Fruit fly (Drosophila melanogaster) whole organism, embryonic: ENCODE data around the gene CG33483.

Source experiments
- Antp ChIP-seq: fragments of 200-800 bp; sonication (Bioruptor generic); optimal IDR thresholded peaks from 3 replicates; lab custom pipeline; 2016; ENCODE audit warnings: missing biosample characterization, missing genetic modification characterization
- Atf-2 ChIP-seq: fragments of 200-800 bp; sonication (Bioruptor generic); optimal IDR thresholded peaks from 2 replicates; lab custom pipeline; 2016; ENCODE audit warnings: missing biosample characterization, missing genetic modification characterization
- Awh ChIP-seq: fragments of 200-800 bp; sonication (Bioruptor generic); IDR thresholded peaks from 2 replicates; pipeline ENCODE4, ENCODE4 v1.3.6; 2022; ENCODE audit warnings: missing biosample characterization, missing genetic modification characterization
- CG11695 ChIP-seq: fragments of 200-800 bp; sonication (Bioruptor generic); IDR thresholded peaks from 3 replicates; pipeline ENCODE4 v1.3.6; 2022; ENCODE audit warnings: missing biosample characterization, missing genetic modification characterization
- CG13894 ChIP-seq: fragments of 200-800 bp; sonication (Bioruptor generic); optimal IDR thresholded peaks from 3 replicates; lab custom pipeline; 2018; ENCODE audit warnings: missing biosample characterization, mild to moderate bottlenecking, missing genetic modification characterization, moderate library complexity
- CG14667 ChIP-seq: fragments of 200-800 bp; sonication (Bioruptor generic); IDR thresholded peaks from 2 replicates; pipeline ENCODE4 v1.3.6; 2022; ENCODE audit warnings: missing biosample characterization, missing genetic modification characterization
- CG15696 ChIP-seq: fragments of 200-800 bp; sonication (Bioruptor generic); optimal IDR thresholded peaks from 2 replicates; lab custom pipeline; 2019; ENCODE audit warnings: missing biosample characterization, mild to moderate bottlenecking, missing genetic modification characterization, moderate library complexity
- CG16815 ChIP-seq: fragments of 200-800 bp; sonication (Bioruptor generic); optimal IDR thresholded peaks from 3 replicates; lab custom pipeline; 2017; ENCODE audit warnings: missing biosample characterization, mild to moderate bottlenecking, missing genetic modification characterization
- CG2712 ChIP-seq: fragments of 200-800 bp; optimal IDR thresholded peaks from 3 replicates; lab custom pipeline; 2019; ENCODE audit warnings: missing biosample characterization, mild to moderate bottlenecking, missing genetic modification characterization, moderate library complexity
- CG3065 ChIP-seq: fragments of 200-800 bp; sonication (Bioruptor generic); optimal IDR thresholded peaks from 2 replicates; lab custom pipeline; 2016; ENCODE audit warnings: missing biosample characterization, missing genetic modification characterization
- CG31365 ChIP-seq: fragments of 200-800 bp; sonication (Bioruptor generic); optimal IDR thresholded peaks from 2 replicates; lab custom pipeline; 2018; ENCODE audit warnings: missing biosample characterization, mild to moderate bottlenecking, missing genetic modification characterization
- CG3407 ChIP-seq: fragments of 200-800 bp; sonication (Bioruptor generic); optimal IDR thresholded peaks from 2 replicates; lab custom pipeline; 2018; ENCODE audit warnings: missing biosample characterization, mild to moderate bottlenecking, missing genetic modification characterization
- CG4360 ChIP-seq: fragments of 200-800 bp; sonication (Bioruptor generic); IDR thresholded peaks from 2 replicates; pipeline ENCODE4 v1.3.6; 2022; ENCODE audit warnings: missing biosample characterization, missing genetic modification characterization
- CG4424 ChIP-seq: fragments of 200-800 bp; sonication (Bioruptor generic); optimal IDR thresholded peaks from 3 replicates; lab custom pipeline; 2016; ENCODE audit warnings: missing biosample characterization, missing genetic modification characterization
- CG6175 ChIP-seq: fragments of 200-800 bp; sonication (Bioruptor generic); IDR thresholded peaks from 3 replicates; pipeline ENCODE4 v1.3.6; 2022; ENCODE audit warnings: missing biosample characterization, missing genetic modification characterization
- CG6272 ChIP-seq: fragments of 200-800 bp; sonication (Bioruptor generic); IDR thresholded peaks from 2 replicates; pipeline ENCODE4 v1.3.6; 2022; ENCODE audit warnings: missing biosample characterization, missing genetic modification characterization
- CG6654 ChIP-seq: fragments of 200-800 bp; sonication (Bioruptor generic); optimal IDR thresholded peaks from 2 replicates; lab custom pipeline; 2017; ENCODE audit warnings: missing biosample characterization, mild to moderate bottlenecking, missing genetic modification characterization
- CG7357 ChIP-seq: fragments of 200-800 bp; sonication (Bioruptor generic); IDR thresholded peaks from 3 replicates; pipeline ENCODE4 v1.3.6; 2022; ENCODE audit warnings: missing biosample characterization, missing genetic modification characterization
- CG7963 ChIP-seq: fragments of 200-800 bp; sonication (Bioruptor generic); IDR thresholded peaks from 3 replicates; pipeline ENCODE4 v1.3.6; 2022; ENCODE audit warnings: missing biosample characterization, missing genetic modification characterization; ENCODE audit not compliant: partially characterized antibody
- D ChIP-seq, 2 experiments: fragments of 200-800 bp in 1 of 2; fragments of >200 bp in 1 of 2; sonication (Bioruptor generic) in 1 of 2; optimal IDR thresholded peaks; 2 replicates in 1 of 2; 3 replicates in 1 of 2; lab custom pipeline; 2017; ENCODE audit warnings: mild to moderate bottlenecking in 1 of 2, missing biosample characterization in 1 of 2, missing genetic modification characterization in 1 of 2, missing genetic modification reagents in 1 of 2
- E2f2 ChIP-seq: fragments of 200-800 bp; sonication (Bioruptor generic); IDR thresholded peaks from 2 replicates; pipeline ENCODE4 v1.3.6; 2022; ENCODE audit warnings: missing biosample characterization, missing genetic modification characterization
- Gug ChIP-seq: fragments of 200-800 bp; sonication (Bioruptor generic); IDR thresholded peaks from 4 replicates; pipeline ENCODE4 v1.3.6; 2022; ENCODE audit warnings: missing biosample characterization, missing genetic modification characterization
- MTF-1 ChIP-seq: fragments of 200-800 bp; sonication (Bioruptor generic); optimal IDR thresholded peaks from 2 replicates; lab custom pipeline; 2018; ENCODE audit warnings: missing biosample characterization, mild to moderate bottlenecking, missing genetic modification characterization, borderline replicate concordance
- Rfx ChIP-seq: fragments of 200-800 bp; sonication (Bioruptor generic); IDR thresholded peaks from 2 replicates; pipeline ENCODE4 v1.3.6; 2022; ENCODE audit warnings: missing biosample characterization, missing genetic modification characterization
- Side ChIP-seq: fragments of 200-800 bp; sonication (Bioruptor generic); optimal IDR thresholded peaks from 2 replicates; lab custom pipeline; 2016; ENCODE audit warnings: missing biosample characterization, missing genetic modification characterization
- Trl ChIP-seq, 3 experiments: fragments of >200 bp in 2 of 3; fragments of 200-800 bp in 1 of 3; sonication (Bioruptor generic) in 1 of 3; optimal IDR thresholded peaks; 2 replicates in 1 of 3; 3 replicates in 2 of 3; lab custom pipeline; 2016 to 2017; ENCODE audit warnings: missing biosample characterization in 1 of 3, missing genetic modification characterization in 1 of 3
- Xbp1 ChIP-seq: fragments of 200-800 bp; sonication (Bioruptor generic); optimal IDR thresholded peaks from 3 replicates; lab custom pipeline; 2016; ENCODE audit warnings: missing biosample characterization, mild to moderate bottlenecking, missing genetic modification characterization
- YL-1 ChIP-seq: fragments of 200-800 bp; sonication (Bioruptor generic); optimal IDR thresholded peaks from 3 replicates; lab custom pipeline; 2017; ENCODE audit warnings: missing biosample characterization, mild to moderate bottlenecking, missing genetic modification characterization
- ab ChIP-seq: fragments of 200-800 bp; sonication (Bioruptor generic); optimal IDR thresholded peaks from 2 replicates; lab custom pipeline; 2016; ENCODE audit warnings: missing biosample characterization, missing genetic modification characterization
- chif ChIP-seq, 2 experiments: fragments of 200-800 bp; sonication (Bioruptor generic); optimal IDR thresholded peaks; 3 replicates each; lab custom pipeline; 2016; ENCODE audit warnings: missing biosample characterization in 2 of 2, missing genetic modification characterization in 2 of 2
- corto ChIP-seq: fragments of 200-800 bp; sonication (Bioruptor generic); optimal IDR thresholded peaks from 2 replicates; lab custom pipeline; 2016; ENCODE audit warnings: missing biosample characterization, mild to moderate bottlenecking, missing genetic modification characterization, moderate library complexity
- crc ChIP-seq: fragments of 200-800 bp; sonication (Bioruptor generic); optimal IDR thresholded peaks from 2 replicates; lab custom pipeline; 2016; ENCODE audit warnings: missing biosample characterization, missing genetic modification characterization
- crol ChIP-seq: fragments of 200-800 bp; sonication (Bioruptor generic); IDR thresholded peaks from 2 replicates; pipeline ENCODE4 v1.3.6; 2022; ENCODE audit warnings: missing biosample characterization, missing genetic modification characterization
- dan ChIP-seq: fragments of 200-800 bp; sonication (Bioruptor generic); IDR thresholded peaks from 2 replicates; pipeline ENCODE4 v1.3.6; 2022; ENCODE audit warnings: missing biosample characterization, missing genetic modification characterization
- dysf ChIP-seq: fragments of 200-800 bp; sonication (Bioruptor generic); IDR thresholded peaks from 3 replicates; pipeline ENCODE4 v1.3.6; 2022; ENCODE audit warnings: missing biosample characterization, missing genetic modification characterization
- eyg ChIP-seq: fragments of 200-800 bp; sonication (Bioruptor generic); optimal IDR thresholded peaks from 3 replicates; lab custom pipeline; 2016; ENCODE audit warnings: missing biosample characterization, missing genetic modification characterization
- gce ChIP-seq: fragments of 200-800 bp; sonication (Bioruptor generic); IDR thresholded peaks from 3 replicates; pipeline ENCODE4 v1.3.6; 2022; ENCODE audit warnings: missing biosample characterization, missing genetic modification characterization
- gcm ChIP-seq: fragments of 200-800 bp; sonication (Bioruptor generic); optimal IDR thresholded peaks from 2 replicates; lab custom pipeline; 2019; ENCODE audit warnings: missing biosample characterization, mild to moderate bottlenecking, missing genetic modification characterization, moderate library complexity
- grn ChIP-seq: fragments of 200-800 bp; sonication (Bioruptor generic); optimal IDR thresholded peaks from 3 replicates; lab custom pipeline; 2017; ENCODE audit warnings: missing biosample characterization, missing genetic modification characterization
- jumu ChIP-seq: fragments of 200-800 bp; sonication (Bioruptor generic); optimal IDR thresholded peaks from 3 replicates; lab custom pipeline; 2016; ENCODE audit warnings: missing biosample characterization, missing genetic modification characterization
- lilli ChIP-seq: fragments of 200-800 bp; sonication (Bioruptor generic); optimal IDR thresholded peaks from 3 replicates; lab custom pipeline; 2016; ENCODE audit warnings: missing biosample characterization, missing genetic modification characterization
- mld ChIP-seq: fragments of 200-800 bp; sonication (Bioruptor generic); IDR thresholded peaks from 3 replicates; pipeline ENCODE4 v1.3.6; 2022; ENCODE audit warnings: missing biosample characterization, missing genetic modification characterization; ENCODE audit not compliant: partially characterized antibody
- nerfin-2 ChIP-seq: fragments of 200-800 bp; sonication (Bioruptor generic); IDR thresholded peaks from 2 replicates; pipeline ENCODE4 v1.3.6; 2022; ENCODE audit warnings: missing biosample characterization, missing genetic modification characterization; ENCODE audit not compliant: partially characterized antibody
- onecut ChIP-seq: fragments of 200-800 bp; sonication (Bioruptor generic); IDR thresholded peaks from 2 replicates; pipeline ENCODE4 v1.3.6; 2022; ENCODE audit warnings: missing biosample characterization, missing genetic modification characterization
- scrt ChIP-seq: fragments of 200-800 bp; sonication (Bioruptor generic); optimal IDR thresholded peaks from 2 replicates; lab custom pipeline; 2018; ENCODE audit warnings: missing biosample characterization, mild to moderate bottlenecking, missing genetic modification characterization, moderate library complexity
- sna ChIP-seq: fragments of 200-800 bp; sonication (Bioruptor generic); IDR thresholded peaks from 2 replicates; pipeline ENCODE4 v1.3.6; 2022; ENCODE audit warnings: missing biosample characterization, missing genetic modification characterization; ENCODE audit not compliant: partially characterized antibody
- tna ChIP-seq: fragments of 200-800 bp; sonication (Bioruptor generic); IDR thresholded peaks from 2 replicates; pipeline ENCODE4 v1.3.6; 2022; ENCODE audit warnings: missing biosample characterization, missing genetic modification characterization; ENCODE audit not compliant: partially characterized antibody
- yki ChIP-seq: fragments of >200 bp; optimal IDR thresholded peaks from 3 replicates; lab custom pipeline; 2018

CG33483 gene

DNA sequence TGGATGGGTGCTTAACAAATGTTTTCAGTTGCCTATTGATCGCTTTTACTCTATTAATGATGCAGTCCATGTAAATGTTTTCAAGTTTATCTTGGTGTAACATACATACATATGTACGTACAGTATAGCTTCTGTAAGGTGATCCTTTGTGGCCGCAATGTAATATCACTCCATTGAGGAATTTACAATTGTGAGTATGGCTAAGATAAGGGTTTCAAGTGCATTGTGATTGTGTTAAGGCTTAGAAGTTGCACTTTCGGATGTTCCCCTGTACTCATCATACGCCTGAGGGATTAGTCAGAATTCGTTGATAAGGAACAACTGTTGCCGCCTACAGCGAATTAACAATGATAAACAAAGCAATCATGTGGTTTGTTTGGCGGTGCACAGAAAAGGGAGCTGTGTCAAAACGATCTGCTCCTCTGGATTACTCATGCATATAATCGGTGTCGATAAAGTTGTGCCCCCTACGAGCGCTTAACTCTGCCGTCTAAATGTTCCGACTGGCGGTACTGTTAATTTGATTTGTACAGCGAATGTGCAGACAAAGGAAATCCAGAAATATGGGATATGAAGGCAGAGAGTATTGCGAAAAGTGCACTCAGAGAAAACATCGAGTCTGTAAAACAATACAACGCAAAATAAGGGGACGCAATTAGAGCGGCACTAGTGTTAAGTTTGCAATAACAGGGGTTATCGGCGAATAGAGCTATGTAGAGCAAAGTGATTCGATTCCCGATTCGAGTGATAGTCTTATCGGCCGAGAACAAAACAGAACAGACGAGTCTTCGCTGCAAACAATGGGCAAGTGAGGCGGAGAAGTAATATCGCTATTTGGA, 14.0 kb downstream of the CG33483 start (continued):
- TF ChIP-seq crol (GFP tag; lab: Robert Waterston, UW) (0 out of 2 replicates have a peak, but pooled peaks have one; percentile 20), Awh (GFP tag; lab: Robert Waterston, UW) (no peak), grn (GFP tag; lab: Kevin White, UChicago) (peak; percentile 36), D (optimal IDR thresholded peaks at IDR 0.05; lab: Kevin White, UChicago) (no peak), D (GFP tag; optimal IDR thresholded peaks at IDR 0.05; lab: Kevin White, UChicago) (peak; percentile 54), CG6654 (GFP tag; lab: Kevin White, UChicago) (no peak), nerfin-2 (no peak), sna (GFP tag; lab: Robert Waterston, UW) (no peak), eyg (GFP tag; lab: Kevin White, UChicago) (no peak), Gug (GFP tag; lab: Robert Waterston, UW) (peak; percentile 74; the same call in 3 of the 4 replicates), CG13894 (tag; lab: Kevin White, UChicago) (no peak), gce (GFP tag; lab: Robert Waterston, UW) (peak; percentile 32; the same call in 1 of the 3 replicates), Rfx (GFP tag; lab: Robert Waterston, UW) (peak; percentile 74), Xbp1 (GFP tag; lab: Kevin White, UChicago) (peak; percentile 65), tna (GFP tag; lab: Robert Waterston, UW) (no peak), CG15696 (tag; lab: Kevin White, UChicago) (peak; percentile 46), CG3065 (GFP tag; lab: Kevin White, UChicago) (peak; percentile 37), CG31365 (tag; lab: Kevin White, UChicago) (no peak), YL-1 (GFP tag; lab: Kevin White, UChicago) (no peak), onecut (GFP tag; lab: Robert Waterston, UW) (peak; percentile 42), jumu (GFP tag; lab: Kevin White, UChicago) (peak; percentile 62), crc (GFP tag; lab: Kevin White, UChicago) (peak; percentile 71), CG2712 (tag; lab: Kevin White, UChicago) (peak; percentile 58), gcm (peak; percentile 32), CG6175 (no peak), Side (GFP tag; lab: Kevin White, UChicago) (peak; percentile 60), CG4360 (GFP tag; lab: Robert Waterston, UW) (no peak), CG4424 (GFP tag; lab: Kevin White, UChicago) (peak; percentile 57), CG7357 (GFP tag; lab: Robert Waterston, UW) (no peak), CG7963 (no peak), lilli (GFP tag; lab: Kevin White, UChicago) (peak; percentile 72), CG14667 (GFP tag; lab: Robert Waterston, UW) (peak; percentile 45), CG3407 (GFP tag; lab: Kevin White, UChicago) (peak; percentile 22), mld (no peak), dysf (GFP tag; lab: Robert Waterston, UW) (peak; percentile 78), CG6272 (GFP tag; lab: Robert Waterston, UW) (0 out of 2 replicates have a peak, but pooled peaks have one; percentile 30), yki (lab: Kevin White, UChicago) (no peak), chif (GFP tag; optimal IDR thresholded peaks at IDR 0.05; lab: Kevin White, UChicago) (peak; percentile 33 to 60), scrt (peak; percentile 43), ab (no peak), dan (GFP tag; lab: Robert Waterston, UW) (no peak), corto (GFP tag; lab: Kevin White, UChicago) (peak; percentile 70), Trl (optimal IDR thresholded peaks at IDR 0.05; lab: Kevin White, UChicago) (no peak), Trl (GFP tag; optimal IDR thresholded peaks at IDR 0.05; lab: Kevin White, UChicago) (peak; percentile 43), Atf-2 (GFP tag; lab: Kevin White, UChicago) (peak; percentile 60), E2f2 (GFP tag; lab: Robert Waterston, UW) (peak; percentile 36; the same call in 1 of the 2 replicates), MTF-1 (GFP tag; lab: Kevin White, UChicago) (no peak), Antp (GFP tag; lab: Kevin White, UChicago) (peak; percentile 62), CG16815 (GFP tag; lab: Kevin White, UChicago) (peak; percentile 4), CG11695 (GFP tag; lab: Robert Waterston, UW) (peak; percentile 52; the same call in 1 of the 3 replicates)
